Worm (Caenorhabditis elegans) whole organism, L4 larva: ENCODE measurements around the gene Y9C9A.8.

Experiments used
- egl-27 ChIP-seq: sonication (generic microtip); optimal IDR thresholded peaks from 3 replicates; lab custom pipeline; 2017; ENCODE audit warnings: missing biosample characterization, missing genetic modification reagents, missing genetic modification characterization
- lin-39 ChIP-seq: fragments of 150-350 bp; optimal IDR thresholded peaks from 2 replicates; lab custom pipeline; 2014; ENCODE audit warnings: missing biosample characterization, missing genetic modification reagents, missing genetic modification characterization
- lsy-2 ChIP-seq, 2 experiments: fragments of 150-350 bp in 1 of 2; sonication (generic microtip) in 1 of 2; optimal IDR thresholded peaks; 2 replicates each; lab custom pipeline; 2014 to 2017; ENCODE audit warnings: missing biosample characterization in 2 of 2, missing genetic modification characterization in 2 of 2
- nhr-11 ChIP-seq: fragments of 150-350 bp; optimal IDR thresholded peaks from 2 replicates; lab custom pipeline; 2014; ENCODE audit warnings: missing biosample characterization, missing genetic modification characterization
- unc-62 ChIP-seq, 3 experiments: fragments of 150-350 bp in 1 of 3; sonication (generic microtip); optimal IDR thresholded peaks in 2 of 3; peaks in 1 of 3; 1 replicate in 1 of 3; 2 replicates in 2 of 3; lab custom pipeline; 2014 to 2017; ENCODE audit warnings: missing biosample characterization in 3 of 3, missing genetic modification characterization in 3 of 3, missing genetic modification reagents in 3 of 3, missing genotype in 1 of 3

DNA sequence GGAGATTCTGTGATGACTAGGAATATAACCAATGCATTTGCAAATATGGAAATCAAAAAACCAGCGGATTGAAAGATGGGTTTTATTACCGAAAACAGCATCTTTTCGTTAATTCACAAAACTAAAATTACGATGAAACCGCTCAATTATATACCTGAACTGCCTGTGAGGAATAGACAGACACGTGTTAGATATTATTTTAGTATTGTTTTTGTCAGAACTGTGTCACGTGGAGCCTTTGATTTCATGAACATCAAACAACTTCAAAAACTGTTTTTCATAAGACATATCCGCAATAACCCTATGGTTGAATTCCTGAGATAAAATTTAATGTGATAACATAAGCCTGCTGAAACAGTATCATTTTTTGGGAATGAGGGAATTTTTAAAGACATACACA is 26.2 kb upstream of the Y9C9A.8 start, which contains the start of gene str-161:
- TF ChIP-seq nhr-11 (tag; lab: Kevin White, UChicago) (no peak), lsy-2 (tag; optimal IDR thresholded peaks at IDR 0.05; lab: Kevin White, UChicago) (no peak), unc-62 (GFP tag; optimal IDR thresholded peaks at IDR 0.05 in 1 of 2; lab: Kevin White, UChicago) (no peak), unc-62 (tag; optimal IDR thresholded peaks at IDR 0.05; lab: Kevin White, UChicago) (no peak), egl-27 (tag; lab: Kevin White, UChicago) (no peak), lin-39 (tag; lab: Kevin White, UChicago) (no peak)
